Worm (Caenorhabditis elegans): ENCODE results near the gene nhr-36.

The nhr-36 gene

ce11 chrV:9247416-9247815, 14.0 kb downstream of the nhr-36 start (continued):
- no peak for TF ChIP-seq pat-9 (tag; optimal IDR thresholded peaks at IDR 0.05)
- TF ChIP-seq eyg-1 (tag; optimal IDR thresholded peaks at IDR 0.05): no peak
- TF ChIP-seq pag-3 (tag; optimal IDR thresholded peaks at IDR 0.05; ENCODE audit: borderline replicate concordance): no peak
- no peak for TF ChIP-seq elt-2 (tag; optimal IDR thresholded peaks at IDR 0.05)
- TF ChIP-seq tbx-2 (tag; optimal IDR thresholded peaks at IDR 0.05): peak; percentile 46
- no peak for TF ChIP-seq lin-11 (tag; optimal IDR thresholded peaks at IDR 0.05)
- TF ChIP-seq ceh-31 (tag; optimal IDR thresholded peaks at IDR 0.05): peak; percentile 72
- no peak for TF ChIP-seq pha-4 (tag; optimal IDR thresholded peaks at IDR 0.05)
- no peak for TF ChIP-seq dmd-4 (tag; optimal IDR thresholded peaks at IDR 0.05; ENCODE audit: borderline replicate concordance)
- TF ChIP-seq K09A11.1 (tag; optimal IDR thresholded peaks at IDR 0.05; ENCODE audit: insufficient read depth): no peak
- no peak for TF ChIP-seq gmeb-2 (tag; optimal IDR thresholded peaks at IDR 0.05)
- TF ChIP-seq F13H6.1 (tag; optimal IDR thresholded peaks at IDR 0.05): no peak
- TF ChIP-seq unc-42 (tag; optimal IDR thresholded peaks at IDR 0.05): peak; percentile 5
- TF ChIP-seq ceh-48 (tag; optimal IDR thresholded peaks at IDR 0.05): no peak
- no peak for TF ChIP-seq C38D4.7 (GFP tag; optimal IDR thresholded peaks at IDR 0.05)
- no peak for TF ChIP-seq ceh-30 (tag; optimal IDR thresholded peaks at IDR 0.05)
- peak; percentile 46 for TF ChIP-seq ceh-34 (tag; optimal IDR thresholded peaks at IDR 0.05)
- TF ChIP-seq ets-4 (tag; optimal IDR thresholded peaks at IDR 0.05): no peak
- TF ChIP-seq ceh-9 (tag; optimal IDR thresholded peaks at IDR 0.05): no peak
- no peak for TF ChIP-seq hlh-13 (GFP tag; optimal IDR thresholded peaks at IDR 0.05)
- TF ChIP-seq sox-4 (tag; optimal IDR thresholded peaks at IDR 0.05): no peak
- no peak for TF ChIP-seq elt-4 (tag; optimal IDR thresholded peaks at IDR 0.05)
- no peak for TF ChIP-seq npax-4 (tag; optimal IDR thresholded peaks at IDR 0.05)
- no peak for TF ChIP-seq hlh-8 (tag; optimal IDR thresholded peaks at IDR 0.05)
- TF ChIP-seq zip-5 (tag; optimal IDR thresholded peaks at IDR 0.05): no peak
- TF ChIP-seq syd-9 (tag; optimal IDR thresholded peaks at IDR 0.05): no peak
- TF ChIP-seq hlh-30 (tag; optimal IDR thresholded peaks at IDR 0.05; ENCODE audit: insufficient read depth): peak; percentile 14
- TF ChIP-seq hlh-6 (tag; optimal IDR thresholded peaks at IDR 0.05): no peak
- TF ChIP-seq ceh-6 (GFP tag; optimal IDR thresholded peaks at IDR 0.05): no peak
- no peak for TF ChIP-seq dve-1 (tag; optimal IDR thresholded peaks at IDR 0.05)
- no peak for TF ChIP-seq hlh-15 (tag; optimal IDR thresholded peaks at IDR 0.05)
- TF ChIP-seq nhr-11 (tag; optimal IDR thresholded peaks at IDR 0.05): no peak

- TF ChIP-seq syd-9 (tag; optimal IDR thresholded peaks at IDR 0.05): no peak
- no peak for TF ChIP-seq madf-2 (tag; optimal IDR thresholded peaks at IDR 0.05)
- no peak for TF ChIP-seq odd-2 (tag; optimal IDR thresholded peaks at IDR 0.05)
- no peak for TF ChIP-seq pag-3 (tag; optimal IDR thresholded peaks at IDR 0.05; ENCODE audit: borderline replicate concordance)
- no peak for TF ChIP-seq dmd-4 (tag; optimal IDR thresholded peaks at IDR 0.05; ENCODE audit: borderline replicate concordance)
- no peak for TF ChIP-seq ztf-16 (tag; optimal IDR thresholded peaks at IDR 0.05)
- TF ChIP-seq ceh-19 (GFP tag; optimal IDR thresholded peaks at IDR 0.05): no peak
- TF ChIP-seq dve-1 (tag; optimal IDR thresholded peaks at IDR 0.05): no peak
- no peak for TF ChIP-seq nfya-1 (tag; optimal IDR thresholded peaks at IDR 0.05)
- TF ChIP-seq sox-4 (tag; optimal IDR thresholded peaks at IDR 0.05): no peak
- no peak for TF ChIP-seq sox-2 (GFP tag; IDR thresholded peaks at IDR 0.05)
- TF ChIP-seq hlh-15 (tag; optimal IDR thresholded peaks at IDR 0.05): no peak
- no peak for TF ChIP-seq pax-1 (tag; optimal IDR thresholded peaks at IDR 0.05)
- TF ChIP-seq C38D4.7 (GFP tag; optimal IDR thresholded peaks at IDR 0.05): no peak
- TF ChIP-seq T23F11.4 (GFP tag; optimal IDR thresholded peaks at IDR 0.05): no peak
- no peak for TF ChIP-seq hlh-30 (tag; optimal IDR thresholded peaks at IDR 0.05; ENCODE audit: insufficient read depth)
Measured at ce11 chrV:9246260-9246659, 15.1 kb downstream of the nhr-36 start, which contains the start of gene aat-2. Gene aat-2 (minus strand): TSS chrV:9246360.

Measured in whole organism, late embryonic.